Worm (Caenorhabditis elegans) whole organism, L4 larva: ENCODE measurements around the gene cit-1.2.

ENCODE experiments used
- F10B5.3 ChIP-seq: sonication (generic microtip); optimal IDR thresholded peaks from 2 replicates; lab custom pipeline; 2016; ENCODE audit warnings: mild to moderate bottlenecking, missing genetic modification characterization, missing compliant biosample characterization
- F44E2.7 ChIP-seq: fragments of 200-800 bp; sonication (Bioruptor generic); IDR thresholded peaks from 2 replicates; pipeline ENCODE4 v2.1.2; 2022; ENCODE audit warnings: missing genetic modification characterization, missing compliant biosample characterization
- T20F7.1 ChIP-seq: fragments of 200-800 bp; sonication (Bioruptor generic); optimal IDR thresholded peaks from 2 replicates; lab custom pipeline; 2018; ENCODE audit warnings: mild to moderate bottlenecking, missing genetic modification characterization, missing compliant biosample characterization
- aha-1 ChIP-seq: fragments of 150-350 bp; peaks from one replicate; lab custom pipeline; 2014; ENCODE audit warnings: missing biosample characterization, missing genetic modification characterization
- aly-2 ChIP-seq: sonication (generic microtip); optimal IDR thresholded peaks from 2 replicates; lab custom pipeline; 2018; ENCODE audit warnings: missing biosample characterization, missing genetic modification characterization
- ceh-20 ChIP-seq: fragments of 200-800 bp; sonication (Bioruptor generic); IDR thresholded peaks from 2 replicates; pipeline ENCODE4 v1.3.6; 2022; ENCODE audit warnings: missing genetic modification reagents, missing genetic modification characterization, missing compliant biosample characterization
- ceh-28 ChIP-seq: fragments of 150-350 bp; optimal IDR thresholded peaks from 2 replicates; lab custom pipeline; 2014; ENCODE audit warnings: missing biosample characterization, missing genetic modification reagents, missing genetic modification characterization
- ceh-44 ChIP-seq: fragments of 200-800 bp; sonication (Bioruptor generic); IDR thresholded peaks from 2 replicates; pipeline ENCODE4 v1.3.6; 2022; ENCODE audit warnings: missing genetic modification reagents, missing genetic modification characterization, missing compliant biosample characterization
- daf-16 ChIP-seq, 3 experiments: sonication (generic microtip); optimal IDR thresholded peaks; 2 replicates each; lab custom pipeline; 2016 to 2017; ENCODE audit warnings: missing genetic modification characterization in 3 of 3, missing genetic modification reagents in 3 of 3, mild to moderate bottlenecking in 2 of 3, missing compliant biosample characterization in 2 of 3, missing biosample characterization in 1 of 3, moderate library complexity in 1 of 3
- daf-19 ChIP-seq: fragments of 200-800 bp; sonication (Bioruptor generic); conservative IDR thresholded peaks from 2 replicates; pipeline ENCODE4 v1.3.6; 2022; ENCODE audit warnings: missing genetic modification characterization, missing compliant biosample characterization
- dmd-6 ChIP-seq: fragments of 200-800 bp; sonication (Bioruptor generic); IDR thresholded peaks from 2 replicates; pipeline ENCODE4 v1.3.6; 2022; ENCODE audit warnings: missing genetic modification reagents, missing genetic modification characterization, missing compliant biosample characterization
- dmd-8 ChIP-seq: fragments of 200-800 bp; sonication (Bioruptor generic); IDR thresholded peaks from 2 replicates; pipeline ENCODE4 v1.3.6; 2022; ENCODE audit warnings: missing genetic modification characterization, missing compliant biosample characterization
- dpl-1 ChIP-seq: fragments of 150-350 bp; optimal IDR thresholded peaks from 2 replicates; lab custom pipeline; 2014; ENCODE audit warnings: missing biosample characterization, missing genetic modification reagents, missing genetic modification characterization
- duxl-1 ChIP-seq: sonication (generic microtip); optimal IDR thresholded peaks from 2 replicates; lab custom pipeline; 2016; ENCODE audit warnings: mild to moderate bottlenecking, missing genetic modification characterization, moderate library complexity, missing compliant biosample characterization; ENCODE audit not compliant: poor library complexity
- dve-1 ChIP-seq: sonication (generic microtip); optimal IDR thresholded peaks from 2 replicates; lab custom pipeline; 2017; ENCODE audit warnings: antibody characterized with exemption, mild to moderate bottlenecking, missing genetic modification characterization, missing compliant biosample characterization; ENCODE audit not compliant: insufficient read depth
- egl-27 ChIP-seq: sonication (generic microtip); optimal IDR thresholded peaks from 3 replicates; lab custom pipeline; 2017; ENCODE audit warnings: missing biosample characterization, missing genetic modification reagents, missing genetic modification characterization
- gei-8 ChIP-seq: fragments of 200-800 bp; sonication (Bioruptor generic); optimal IDR thresholded peaks from 2 replicates; lab custom pipeline; 2018; ENCODE audit warnings: mild to moderate bottlenecking, missing genetic modification characterization, missing compliant biosample characterization
- hif-1 ChIP-seq, 2 experiments: sonication (generic microtip); optimal IDR thresholded peaks; 2 replicates each; lab custom pipeline; 2016 to 2017; ENCODE audit warnings: missing compliant biosample characterization in 2 of 2, missing genetic modification characterization in 2 of 2, missing genetic modification reagents in 2 of 2, missing genotype in 2 of 2, mild to moderate bottlenecking in 1 of 2
- hlh-11 ChIP-seq: fragments of 200-800 bp; sonication (Bioruptor generic); optimal IDR thresholded peaks from 2 replicates; lab custom pipeline; 2018; ENCODE audit warnings: mild to moderate bottlenecking, missing genetic modification characterization, missing compliant biosample characterization
- hmg-1.1 ChIP-seq: fragments of 200-800 bp; sonication (Bioruptor generic); IDR thresholded peaks from 2 replicates; pipeline ENCODE4 v1.3.6; 2022; ENCODE audit warnings: missing genetic modification reagents, missing genetic modification characterization, missing compliant biosample characterization
- jun-1 ChIP-seq: fragments of 150-350 bp; optimal IDR thresholded peaks from 2 replicates; lab custom pipeline; 2014; ENCODE audit warnings: missing biosample characterization, missing genetic modification reagents, missing genetic modification characterization
- lim-7 ChIP-seq: fragments of 200-800 bp; sonication (Bioruptor generic); IDR thresholded peaks from 2 replicates; pipeline ENCODE4 v1.3.6; 2022; ENCODE audit warnings: missing genetic modification characterization, missing compliant biosample characterization
- lin-29 ChIP-seq: fragments of 200-800 bp; sonication (Bioruptor generic); IDR thresholded peaks from 2 replicates; pipeline ENCODE4 v1.3.6; 2022; ENCODE audit warnings: missing genetic modification reagents, missing genetic modification characterization, missing compliant biosample characterization
- lin-38 ChIP-seq: fragments of 200-800 bp; sonication (Bioruptor generic); IDR thresholded peaks from 2 replicates; pipeline ENCODE4 v1.3.6; 2022; ENCODE audit warnings: missing genetic modification reagents, missing genetic modification characterization, missing compliant biosample characterization
- lin-39 ChIP-seq: fragments of 150-350 bp; optimal IDR thresholded peaks from 2 replicates; lab custom pipeline; 2014; ENCODE audit warnings: missing biosample characterization, missing genetic modification reagents, missing genetic modification characterization
- lir-3 ChIP-seq: sonication (generic microtip); optimal IDR thresholded peaks from 2 replicates; lab custom pipeline; 2016; ENCODE audit warnings: mild to moderate bottlenecking, missing genetic modification characterization, missing compliant biosample characterization
- lsy-2 ChIP-seq, 2 experiments: fragments of 150-350 bp in 1 of 2; sonication (generic microtip) in 1 of 2; optimal IDR thresholded peaks; 2 replicates each; lab custom pipeline; 2014 to 2017; ENCODE audit warnings: missing biosample characterization in 2 of 2, missing genetic modification characterization in 2 of 2
- madf-5 ChIP-seq, 2 experiments: fragments of 200-800 bp; sonication (Bioruptor generic); IDR thresholded peaks; 2 replicates each; pipeline ENCODE4 v1.3.6; 2022; ENCODE audit warnings: missing compliant biosample characterization in 2 of 2, missing genetic modification characterization in 2 of 2
- mdl-1 ChIP-seq, 2 experiments: fragments of 150-350 bp in 1 of 2; sonication (generic microtip) in 1 of 2; optimal IDR thresholded peaks; 2 replicates each; lab custom pipeline; 2014 to 2017; ENCODE audit warnings: missing biosample characterization in 2 of 2, missing genetic modification characterization in 2 of 2
- mdt-29 ChIP-seq: fragments of 200-800 bp; sonication (Bioruptor generic); IDR thresholded peaks from 2 replicates; pipeline ENCODE4 v1.3.6; 2022; ENCODE audit warnings: missing genetic modification reagents, missing genetic modification characterization, missing compliant biosample characterization
- mep-1 ChIP-seq: fragments of 150-350 bp; sonication (generic microtip); optimal IDR thresholded peaks from 3 replicates; lab custom pipeline; 2014; ENCODE audit warnings: missing biosample characterization, missing genetic modification characterization
- mes-2 ChIP-seq: sonication (generic microtip); optimal IDR thresholded peaks from 2 replicates; lab custom pipeline; 2016; ENCODE audit warnings: missing genotype, mild to moderate bottlenecking, missing genetic modification characterization, missing compliant biosample characterization; ENCODE audit not compliant: poor library complexity, severe bottlenecking
- nhr-10 ChIP-seq: fragments of 150-350 bp; optimal IDR thresholded peaks from 2 replicates; lab custom pipeline; 2014; ENCODE audit warnings: missing biosample characterization, missing genetic modification characterization
- nhr-102 ChIP-seq: sonication (generic microtip); optimal IDR thresholded peaks from 2 replicates; lab custom pipeline; 2016; ENCODE audit warnings: mild to moderate bottlenecking, missing genetic modification characterization, moderate library complexity, missing compliant biosample characterization
- nhr-28 ChIP-seq: fragments of 150-350 bp; optimal IDR thresholded peaks from 2 replicates; lab custom pipeline; 2014; ENCODE audit warnings: missing biosample characterization, missing genetic modification characterization
- nhr-48 ChIP-seq: sonication (generic microtip); optimal IDR thresholded peaks from 2 replicates; lab custom pipeline; 2016; ENCODE audit warnings: mild to moderate bottlenecking, missing genetic modification characterization, missing compliant biosample characterization
- nhr-6 ChIP-seq: fragments of 150-350 bp; optimal IDR thresholded peaks from 2 replicates; lab custom pipeline; 2014; ENCODE audit warnings: missing biosample characterization, missing genetic modification characterization
- nhr-76 ChIP-seq: fragments of 150-350 bp; optimal IDR thresholded peaks from 2 replicates; lab custom pipeline; 2014; ENCODE audit warnings: missing biosample characterization, missing genetic modification characterization
- pha-4 ChIP-seq, 2 experiments: fragments of 150-350 bp in 1 of 2; fragments of 200-800 bp in 1 of 2; sonication (Bioruptor generic) in 1 of 2; IDR thresholded peaks in 1 of 2; optimal IDR thresholded peaks in 1 of 2; 2 replicates each; pipeline versions ENCODE4 v1.3.6 to Lab custom; 2014 to 2022; ENCODE audit warnings: missing genetic modification characterization in 2 of 2, missing genetic modification reagents in 2 of 2, missing biosample characterization in 1 of 2, missing compliant biosample characterization in 1 of 2
- php-3 ChIP-seq: fragments of 200-800 bp; sonication (Bioruptor generic); IDR thresholded peaks from 2 replicates; pipeline ENCODE4 v1.3.6; 2022; ENCODE audit warnings: missing genetic modification reagents, missing genetic modification characterization, missing compliant biosample characterization
- vab-7 ChIP-seq: fragments of 200-800 bp; sonication (Bioruptor generic); IDR thresholded peaks from 2 replicates; pipeline ENCODE4 v1.3.6; 2022; ENCODE audit warnings: missing genetic modification reagents, missing genetic modification characterization, missing compliant biosample characterization
- zfp-2 ChIP-seq: sonication (generic microtip); optimal IDR thresholded peaks from 2 replicates; lab custom pipeline; 2016; ENCODE audit warnings: mild to moderate bottlenecking, missing genetic modification characterization, missing compliant biosample characterization
- zfp-3 ChIP-seq: fragments of 200-800 bp; sonication (Bioruptor generic); conservative IDR thresholded peaks from 2 replicates; pipeline ENCODE4 v1.3.6; 2022; ENCODE audit warnings: missing genetic modification reagents, missing genetic modification characterization, missing compliant biosample characterization
- ztf-11 ChIP-seq: fragments of 150-350 bp; optimal IDR thresholded peaks from 2 replicates; lab custom pipeline; 2014; ENCODE audit warnings: missing biosample characterization, missing genetic modification characterization
- ztf-7 ChIP-seq: fragments of 150-350 bp; optimal IDR thresholded peaks from 2 replicates; lab custom pipeline; 2014; ENCODE audit warnings: missing biosample characterization, missing genetic modification characterization

cit-1.2 gene

ce11 chrIII:7978289-7978688, 32.3 kb upstream of the cit-1.2 start (continued):
- 0 out of 2 replicates have a peak, but pooled peaks have one; percentile 48 for TF ChIP-seq vab-7
- TF ChIP-seq dmd-8 (GFP tag; lab: Robert Waterston, UW) = 0 out of 2 replicates have a peak, but pooled peaks have one; percentile 38
- no peak for TF ChIP-seq T20F7.1 (GFP tag; lab: Kevin White, UChicago)
- TF ChIP-seq mdt-29 (GFP tag; lab: Robert Waterston, UW) = no peak
- TF ChIP-seq duxl-1 (tag; lab: Kevin White, UChicago) = peak; percentile 25
- TF ChIP-seq lin-38 = no peak
- no peak for TF ChIP-seq lin-29 (GFP tag; lab: Robert Waterston, UW)
- 0 out of 2 replicates have a peak, but pooled peaks have one; percentile 15 for TF ChIP-seq dmd-6
- TF ChIP-seq madf-5 (GFP tag; IDR thresholded peaks at IDR 0.05; lab: Robert Waterston, UW) = no peak
- TF ChIP-seq nhr-76 = no peak
- no peak for TF ChIP-seq nhr-10
- TF ChIP-seq pha-4 (GFP tag; IDR thresholded peaks at IDR 0.05; lab: Robert Waterston, UW) = peak; percentile 31; the same call in 1 of the 2 replicates
- TF ChIP-seq pha-4 (tag; optimal IDR thresholded peaks at IDR 0.05; lab: Kevin White, UChicago) = no peak
- TF ChIP-seq nhr-48 (tag; lab: Kevin White, UChicago) = no peak
- 0 out of 2 replicates have a peak, but pooled peaks have one; percentile 45 for TF ChIP-seq F44E2.7 (GFP tag; lab: Robert Waterston, UW)
- peak; percentile 57; the same call in 1 of the 2 replicates for TF ChIP-seq lim-7 (GFP tag; lab: Robert Waterston, UW)
- peak; percentile 31; the same call in 1 of the 2 replicates for TF ChIP-seq ceh-20 (GFP tag; lab: Robert Waterston, UW)
- no peak for TF ChIP-seq php-3 (GFP tag; lab: Robert Waterston, UW)
- TF ChIP-seq gei-8 (GFP tag; lab: Kevin White, UChicago) = peak; percentile 24
- no peak for TF ChIP-seq ztf-11 (tag; lab: Kevin White, UChicago)
- TF ChIP-seq, all 104 proteins: peak for 20

- no peak for TF ChIP-seq nhr-102
- no peak for TF ChIP-seq egl-27 (tag; lab: Kevin White, UChicago)
- TF ChIP-seq hmg-1.1 (GFP tag; lab: Robert Waterston, UW) = peak; percentile 54
- TF ChIP-seq aly-2 (tag; lab: Kevin White, UChicago) = no peak
- peak; percentile 11 for TF ChIP-seq dpl-1
- TF ChIP-seq dve-1 (tag; lab: Kevin White, UChicago) = peak; percentile 62
- TF ChIP-seq lsy-2 (tag; optimal IDR thresholded peaks at IDR 0.05; lab: Kevin White, UChicago) = peak in 1 of 2 experiments; percentile 44
- TF ChIP-seq zfp-3 (GFP tag; lab: Robert Waterston, UW) = no peak
- no peak for TF ChIP-seq lir-3
- no peak for TF ChIP-seq hif-1 (tag; optimal IDR thresholded peaks at IDR 0.05; lab: Kevin White, UChicago)
- no peak for TF ChIP-seq ceh-28 (tag; lab: Kevin White, UChicago)
- no peak for TF ChIP-seq ceh-20 (GFP tag; lab: Robert Waterston, UW)
- no peak for TF ChIP-seq zfp-2 (tag; lab: Kevin White, UChicago)
- peak; percentile 26 for TF ChIP-seq mes-2 (tag; lab: Kevin White, UChicago)
- TF ChIP-seq jun-1 (tag; lab: Kevin White, UChicago) = peak; percentile 6
- no peak for TF ChIP-seq daf-19
- peak; percentile 75 for TF ChIP-seq hlh-11 (tag; lab: Kevin White, UChicago)
- peak; percentile 67 for TF ChIP-seq aha-1 (tag; lab: Kevin White, UChicago)
- TF ChIP-seq ceh-44 (GFP tag; lab: Robert Waterston, UW) = no peak
- TF ChIP-seq mep-1 (tag; lab: Kevin White, UChicago) = peak; percentile 46
- peak; percentile 51; the same call in 1 of the 2 replicates for TF ChIP-seq php-3 (GFP tag; lab: Robert Waterston, UW)
- no peak for TF ChIP-seq nhr-48 (tag; lab: Kevin White, UChicago)
- TF ChIP-seq F10B5.3 (tag; lab: Kevin White, UChicago) = no peak
- peak; percentile 16 for TF ChIP-seq ztf-7 (tag; lab: Kevin White, UChicago)
- TF ChIP-seq mdl-1 (tag; optimal IDR thresholded peaks at IDR 0.05; lab: Kevin White, UChicago) = peak in 1 of 2 experiments; percentile 23
- TF ChIP-seq pha-4 (GFP tag; IDR thresholded peaks at IDR 0.05; lab: Robert Waterston, UW) = no peak
- TF ChIP-seq pha-4 (tag; optimal IDR thresholded peaks at IDR 0.05; lab: Kevin White, UChicago) = peak; percentile 64
- TF ChIP-seq nhr-28 (tag; lab: Kevin White, UChicago) = peak; percentile 44
- no peak for TF ChIP-seq lin-39 (tag; lab: Kevin White, UChicago)
- TF ChIP-seq daf-16 (GFP tag; optimal IDR thresholded peaks at IDR 0.05; lab: Kevin White, UChicago) = peak in 1 of 2 experiments; percentile 23
- TF ChIP-seq daf-16 (tag; optimal IDR thresholded peaks at IDR 0.05; lab: Kevin White, UChicago) = peak; percentile 92
- TF ChIP-seq nhr-6 (tag; lab: Kevin White, UChicago) = peak; percentile 60
Measured at ce11 chrIII:7978723-7979122, 31.8 kb upstream of the cit-1.2 start.
